Fruit fly (Drosophila melanogaster) whole organism, adult: ENCODE measurements around the gene CG17202.

Experiments used
- CG14711 ChIP-seq: fragments of 200-800 bp; sonication (Bioruptor generic); optimal IDR thresholded peaks from 2 replicates; lab custom pipeline; 2018; ENCODE audit warnings: missing biosample characterization, mild to moderate bottlenecking, missing genetic modification characterization, moderate library complexity
- CG1620 ChIP-seq: fragments of 200-800 bp; sonication (Bioruptor generic); optimal IDR thresholded peaks from 2 replicates; lab custom pipeline; 2016; ENCODE audit warnings: missing biosample characterization, missing genetic modification characterization
- CG33017 ChIP-seq: fragments of 200-800 bp; sonication (Bioruptor generic); optimal IDR thresholded peaks from 2 replicates; lab custom pipeline; 2018; ENCODE audit warnings: missing biosample characterization, mild to moderate bottlenecking, missing genetic modification characterization, moderate library complexity
- CG7045 ChIP-seq: fragments of 200-800 bp; sonication (Bioruptor generic); optimal IDR thresholded peaks from 2 replicates; lab custom pipeline; 2017; ENCODE audit warnings: missing biosample characterization, mild to moderate bottlenecking, missing genetic modification characterization
- CG7101 ChIP-seq: fragments of 200-800 bp; sonication (Bioruptor generic); optimal IDR thresholded peaks from 2 replicates; lab custom pipeline; 2018; ENCODE audit warnings: missing biosample characterization, mild to moderate bottlenecking, missing genetic modification characterization, moderate library complexity
- Hr96 ChIP-seq: fragments of 200-800 bp; sonication (Bioruptor generic); optimal IDR thresholded peaks from 2 replicates; lab custom pipeline; 2016; ENCODE audit warnings: missing biosample characterization, missing genetic modification characterization
- bab1 ChIP-seq: fragments of 200-800 bp; sonication (Bioruptor generic); optimal IDR thresholded peaks from 3 replicates; lab custom pipeline; 2019; ENCODE audit warnings: missing biosample characterization, mild to moderate bottlenecking, missing genetic modification characterization, moderate library complexity
- kay ChIP-seq: fragments of 200-800 bp; sonication (Bioruptor generic); peaks from one replicate; lab custom pipeline; 2016; ENCODE audit warnings: missing biosample characterization, missing genetic modification characterization, borderline replicate concordance
- tj ChIP-seq: fragments of 200-800 bp; sonication (Bioruptor generic); optimal IDR thresholded peaks from 3 replicates; lab custom pipeline; 2017; ENCODE audit warnings: missing biosample characterization, mild to moderate bottlenecking, missing genetic modification characterization, moderate library complexity
- toe ChIP-seq: fragments of 200-800 bp; sonication (Bioruptor generic); optimal IDR thresholded peaks from 2 replicates; lab custom pipeline; 2016; ENCODE audit warnings: missing biosample characterization, missing genetic modification characterization

DNA sequence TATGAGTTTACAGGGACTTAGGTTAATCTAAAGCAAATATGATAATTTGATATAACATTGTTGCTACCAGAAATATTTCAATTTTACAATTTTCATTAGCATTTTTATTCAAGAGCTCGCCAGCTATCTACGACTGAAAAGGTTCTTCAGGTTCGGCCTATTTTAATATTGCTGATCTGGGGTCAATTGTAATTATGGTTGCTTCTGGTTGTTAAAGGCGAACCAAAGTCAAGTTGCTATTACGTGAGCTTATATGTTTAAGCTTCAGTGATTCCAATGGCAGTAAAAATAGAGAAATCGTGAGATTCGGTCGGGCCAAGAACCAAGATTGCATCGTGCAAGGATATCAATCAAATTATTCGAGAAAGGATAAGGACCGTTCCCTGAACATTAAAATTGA lies 13.4 kb downstream of the CG17202 start, which contains the start of gene Desat2:
- TF ChIP-seq CG33017 (tag; lab: Kevin White, UChicago) (no peak), Hr96 (GFP tag; lab: Kevin White, UChicago) (no peak), toe (GFP tag; lab: Kevin White, UChicago) (no peak), bab1 (GFP tag; lab: Kevin White, UChicago) (no peak), kay (no peak), tj (no peak), CG1620 (GFP tag; lab: Kevin White, UChicago) (no peak), CG14711 (tag; lab: Kevin White, UChicago) (no peak), CG7045 (GFP tag; lab: Kevin White, UChicago) (no peak), CG7101 (tag; lab: Kevin White, UChicago) (no peak)
